Worm (Caenorhabditis elegans) whole organism, L4/young adult: ENCODE measurements around the gene mdt-27.

ENCODE experiments used
- W03F9.2 ChIP-seq: fragments of 150-350 bp; optimal IDR thresholded peaks from 2 replicates; lab custom pipeline; 2014; ENCODE audit warnings: missing biosample characterization, missing genetic modification characterization
- dao-5 ChIP-seq: sonication (generic microtip); optimal IDR thresholded peaks from 2 replicates; lab custom pipeline; 2016; ENCODE audit warnings: missing genotype, missing genetic modification characterization, moderate library complexity, missing compliant biosample characterization

DNA sequence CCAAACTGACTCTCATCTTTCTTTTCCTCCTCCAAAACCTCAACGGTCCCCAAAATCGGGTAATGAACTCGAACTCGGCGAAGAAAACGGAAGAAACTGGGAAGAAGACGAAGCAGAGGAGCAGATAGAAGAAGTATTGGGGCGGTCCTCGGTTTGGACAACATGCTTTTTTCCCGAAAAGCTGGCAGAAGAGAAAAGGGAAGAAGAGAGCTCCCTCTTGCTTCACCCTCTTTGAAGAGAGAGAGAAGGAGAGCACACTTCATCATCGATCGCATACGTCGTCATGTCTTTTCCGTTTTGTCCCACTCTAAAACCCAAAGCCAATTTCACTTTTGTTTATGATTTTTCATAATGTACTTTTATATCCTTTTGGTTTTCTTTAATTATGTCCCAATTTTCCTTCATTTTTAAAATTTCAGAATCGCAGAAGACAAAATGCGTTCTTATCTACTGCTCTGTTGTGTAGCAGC is 12.3 kb upstream of the mdt-27 start, which contains the start of gene F07C3.2:
- TF ChIP-seq dao-5 (tag; lab: Kevin White, UChicago) (no peak), W03F9.2 (tag; lab: Kevin White, UChicago) (no peak)
